Worm (Caenorhabditis elegans) whole organism, late embryonic: ENCODE data around the gene Y51A2D.8.

ENCODE experiments used
- ceh-2 ChIP-seq: sonication (generic microtip); optimal IDR thresholded peaks from 2 replicates; lab custom pipeline; 2016; ENCODE audit warnings: missing genotype, missing genetic modification characterization, missing compliant biosample characterization
- ceh-24 ChIP-seq: sonication (generic microtip); optimal IDR thresholded peaks from 2 replicates; lab custom pipeline; 2016; ENCODE audit warnings: mild to moderate bottlenecking, missing genetic modification characterization, missing compliant biosample characterization
- fkh-10 ChIP-seq: fragments of 150-350 bp; optimal IDR thresholded peaks from 2 replicates; lab custom pipeline; 2014; ENCODE audit warnings: missing biosample characterization, missing genetic modification reagents, missing genetic modification characterization
- nhr-11 ChIP-seq: fragments of 150-350 bp; optimal IDR thresholded peaks from 2 replicates; lab custom pipeline; 2014; ENCODE audit warnings: missing biosample characterization, missing genetic modification characterization
- sox-2 ChIP-seq: fragments of 200-800 bp; sonication (Bioruptor generic); IDR thresholded peaks from 2 replicates; pipeline ENCODE4 v1.3.6; 2022; ENCODE audit warnings: missing genetic modification reagents, missing genetic modification characterization, missing compliant biosample characterization

DNA sequence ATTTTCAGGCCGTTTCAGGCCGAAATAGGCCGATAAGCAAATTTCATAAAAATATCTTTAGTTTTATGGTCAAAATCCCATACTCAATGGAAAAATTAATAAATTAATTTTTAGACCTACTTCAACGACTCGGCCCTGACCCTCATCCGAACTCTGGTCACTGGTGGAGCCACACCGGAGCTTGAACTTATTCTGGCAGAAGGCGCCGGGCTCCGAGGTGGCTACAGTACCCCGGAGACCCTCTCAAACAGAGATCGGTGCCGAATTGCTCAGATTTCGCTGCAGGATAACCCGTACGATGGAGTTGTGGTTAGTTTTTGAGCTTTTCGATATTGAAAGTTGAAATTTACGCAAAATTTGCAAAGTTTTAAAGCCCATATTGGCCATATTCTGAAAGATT, 46.9 kb downstream of the Y51A2D.8 start:
- TF ChIP-seq nhr-11 (tag; lab: Kevin White, UChicago) (no peak), fkh-10 (GFP tag; lab: Kevin White, UChicago) (no peak), sox-2 (GFP tag; lab: Robert Waterston, UW) (no peak), ceh-2 (tag; lab: Kevin White, UChicago) (no peak), ceh-24 (tag; lab: Kevin White, UChicago) (no peak)
